Worm (Caenorhabditis elegans) whole organism, mixed stage, embryonic: ENCODE measurements around the gene C05G5.3.
A peak's percentile ranks its signal among the peaks of the same experiment; 100 is the strongest.

Source experiments
- M03D4.4 ChIP-seq: sonication (generic microtip); optimal IDR thresholded peaks from 2 replicates; lab custom pipeline; 2017; ENCODE audit warnings: mild to moderate bottlenecking, missing genetic modification characterization, missing compliant biosample characterization
- bed-3 ChIP-seq: fragments of 200-800 bp; sonication (Bioruptor generic); optimal IDR thresholded peaks from 3 replicates; lab custom pipeline; 2018; ENCODE audit warnings: mild to moderate bottlenecking, missing genetic modification characterization, moderate library complexity, missing compliant biosample characterization
- blmp-1 ChIP-seq: fragments of 150-350 bp; optimal IDR thresholded peaks from 2 replicates; lab custom pipeline; 2014; ENCODE audit warnings: missing biosample characterization, missing genetic modification characterization
- ceh-39 ChIP-seq: fragments of 150-350 bp; optimal IDR thresholded peaks from 2 replicates; lab custom pipeline; 2014; ENCODE audit warnings: missing biosample characterization, missing genetic modification characterization
- ceh-43 ChIP-seq: fragments of 200-800 bp; sonication (Bioruptor generic); optimal IDR thresholded peaks from 2 replicates; lab custom pipeline; 2018; ENCODE audit warnings: mild to moderate bottlenecking, missing genetic modification characterization, moderate library complexity, missing compliant biosample characterization
- ceh-83 ChIP-seq: fragments of 200-800 bp; sonication (Bioruptor generic); optimal IDR thresholded peaks from 2 replicates; lab custom pipeline; 2018; ENCODE audit warnings: mild to moderate bottlenecking, missing genetic modification characterization, missing compliant biosample characterization
- drap-1 ChIP-seq: fragments of 200-800 bp; sonication (Bioruptor generic); optimal IDR thresholded peaks from 3 replicates; lab custom pipeline; 2018; ENCODE audit warnings: mild to moderate bottlenecking, missing genetic modification characterization, missing compliant biosample characterization
- elt-1 ChIP-seq: sonication (generic microtip); optimal IDR thresholded peaks from 2 replicates; lab custom pipeline; 2017; ENCODE audit warnings: missing genetic modification characterization, mild to moderate bottlenecking, missing compliant biosample characterization, antibody characterized with exemption, moderate library complexity, borderline replicate concordance; ENCODE audit not compliant: insufficient read depth
- elt-3 ChIP-seq: fragments of 150-350 bp; optimal IDR thresholded peaks from 2 replicates; lab custom pipeline; 2014; ENCODE audit warnings: missing biosample characterization, missing genetic modification characterization
- flh-1 ChIP-seq: fragments of 200-800 bp; sonication (Bioruptor generic); optimal IDR thresholded peaks from 2 replicates; lab custom pipeline; 2018; ENCODE audit warnings: mild to moderate bottlenecking, missing genetic modification characterization, moderate library complexity, missing compliant biosample characterization
- ham-2 ChIP-seq: fragments of 200-800 bp; sonication (Bioruptor generic); optimal IDR thresholded peaks from 2 replicates; lab custom pipeline; 2018; ENCODE audit warnings: mild to moderate bottlenecking, missing genetic modification characterization, missing compliant biosample characterization
- hlh-1 ChIP-seq: fragments of 150-350 bp; optimal IDR thresholded peaks from 2 replicates; lab custom pipeline; 2014; ENCODE audit warnings: missing biosample characterization, missing genetic modification reagents, missing genetic modification characterization
- lin-13 ChIP-seq: fragments of 150-350 bp; optimal IDR thresholded peaks from 2 replicates; lab custom pipeline; 2014; ENCODE audit warnings: missing biosample characterization, missing genetic modification characterization
- lsy-2 ChIP-seq: fragments of 150-350 bp; optimal IDR thresholded peaks from 2 replicates; lab custom pipeline; 2014; ENCODE audit warnings: missing biosample characterization, missing genetic modification characterization
- mep-1 ChIP-seq: fragments of 150-350 bp; optimal IDR thresholded peaks from 2 replicates; lab custom pipeline; 2017; ENCODE audit warnings: missing biosample characterization, missing genetic modification reagents, missing genetic modification characterization, inconsistent platforms
- mls-2 ChIP-seq: sonication (generic microtip); optimal IDR thresholded peaks from 2 replicates; lab custom pipeline; 2016; ENCODE audit warnings: mild to moderate bottlenecking, missing genetic modification characterization, moderate library complexity, missing compliant biosample characterization
- nhr-12 ChIP-seq: fragments of 150-350 bp; optimal IDR thresholded peaks from 2 replicates; lab custom pipeline; 2014; ENCODE audit warnings: missing biosample characterization, missing genetic modification characterization
- nhr-2 ChIP-seq: fragments of 150-350 bp; optimal IDR thresholded peaks from 2 replicates; lab custom pipeline; 2014; ENCODE audit warnings: missing biosample characterization, missing genetic modification characterization
- nhr-237 ChIP-seq: fragments of 150-350 bp; optimal IDR thresholded peaks from 2 replicates; lab custom pipeline; 2014; ENCODE audit warnings: missing biosample characterization, missing genetic modification characterization
- nhr-28 ChIP-seq: fragments of 150-350 bp; optimal IDR thresholded peaks from 2 replicates; lab custom pipeline; 2014; ENCODE audit warnings: missing biosample characterization, missing genetic modification characterization
- sem-2 ChIP-seq: fragments of 200-800 bp; sonication (Bioruptor generic); optimal IDR thresholded peaks from 2 replicates; lab custom pipeline; 2018; ENCODE audit warnings: mild to moderate bottlenecking, missing genetic modification characterization, missing compliant biosample characterization
- snpc-4 ChIP-seq: fragments of 150-350 bp; optimal IDR thresholded peaks from 2 replicates; lab custom pipeline; 2014; ENCODE audit warnings: missing biosample characterization, missing genetic modification characterization
- sptf-1 ChIP-seq: sonication (generic microtip); optimal IDR thresholded peaks from 2 replicates; lab custom pipeline; 2017; ENCODE audit warnings: mild to moderate bottlenecking, missing genetic modification characterization, moderate library complexity, missing compliant biosample characterization
- tbx-8 ChIP-seq: fragments of 200-800 bp; sonication (Bioruptor generic); optimal IDR thresholded peaks from 2 replicates; lab custom pipeline; 2018; ENCODE audit warnings: mild to moderate bottlenecking, missing genetic modification characterization, moderate library complexity, missing compliant biosample characterization
- unc-120 ChIP-seq: sonication (generic microtip); optimal IDR thresholded peaks from 2 replicates; lab custom pipeline; 2017; ENCODE audit warnings: missing genetic modification characterization, missing compliant biosample characterization; ENCODE audit not compliant: poor library complexity, severe bottlenecking
- unc-39 ChIP-seq: fragments of 150-350 bp; optimal IDR thresholded peaks from 2 replicates; lab custom pipeline; 2014; ENCODE audit warnings: missing biosample characterization, missing genetic modification characterization
- unc-62 ChIP-seq: fragments of 150-350 bp; optimal IDR thresholded peaks from 2 replicates; lab custom pipeline; 2014; ENCODE audit warnings: missing biosample characterization, missing genetic modification reagents, missing genetic modification characterization
- zip-8 ChIP-seq: fragments of 150-350 bp; optimal IDR thresholded peaks from 2 replicates; lab custom pipeline; 2014; ENCODE audit warnings: missing biosample characterization, missing genetic modification characterization
- ztf-11 ChIP-seq: fragments of 150-350 bp; optimal IDR thresholded peaks from 2 replicates; lab custom pipeline; 2014; ENCODE audit warnings: missing biosample characterization, missing genetic modification characterization

C05G5.3 gene

ce11 chrX:14736955-14737621 lies 14.7 kb downstream of the C05G5.3 start:
- TF ChIP-seq unc-62 (GFP tag; lab: Kevin White, UChicago) (peak; percentile 35), mep-1 (tag; lab: Kevin White, UChicago) (no peak)

DNA sequence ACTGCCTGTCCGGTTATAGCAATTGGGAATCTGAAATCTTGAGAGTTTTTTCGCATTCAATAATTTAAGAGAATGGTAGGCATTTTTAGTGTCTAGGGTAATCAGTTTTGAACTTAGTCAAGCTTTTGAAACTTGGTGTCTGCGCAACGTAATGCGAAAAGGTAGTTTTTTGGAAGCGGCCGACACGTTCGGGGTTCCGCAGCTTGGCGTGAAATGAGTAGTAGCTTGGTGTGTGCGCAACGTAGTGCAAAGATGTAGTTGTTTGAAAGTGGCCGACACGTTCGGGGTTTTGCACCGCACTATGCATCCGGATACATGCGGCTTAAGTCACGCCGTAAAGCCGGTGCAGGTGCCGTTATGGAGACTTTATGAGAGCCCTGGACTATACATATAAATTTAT lies 15.6 kb downstream of the C05G5.3 start:
- TF ChIP-seq mls-2 (no peak), unc-62 (GFP tag; lab: Kevin White, UChicago) (no peak), drap-1 (GFP tag; lab: Kevin White, UChicago) (no peak), unc-39 (tag; lab: Kevin White, UChicago) (no peak), flh-1 (GFP tag; lab: Kevin White, UChicago) (no peak), blmp-1 (tag; lab: Kevin White, UChicago) (no peak), lsy-2 (tag; lab: Kevin White, UChicago) (no peak), hlh-1 (tag; lab: Kevin White, UChicago) (no peak), snpc-4 (tag; lab: Kevin White, UChicago) (no peak), mep-1 (tag; lab: Kevin White, UChicago) (no peak)

- TF ChIP-seq lsy-2 (tag; lab: Kevin White, UChicago) (no peak), hlh-1 (tag; lab: Kevin White, UChicago) (peak; percentile 45), unc-62 (GFP tag; lab: Kevin White, UChicago) (peak; percentile 53), M03D4.4 (tag; lab: Kevin White, UChicago) (no peak), unc-120 (tag; lab: Kevin White, UChicago) (peak; percentile 36)
- TF ChIP-seq, all 35 proteins: peak for 3
Observed at ce11 chrX:14731828-14732331, 19.9 kb downstream of the C05G5.3 start, which contains the start of gene F33C8.4. F33C8.4 (plus strand) TSS chrX:14732281.

ce11 chrX:14729319-14729718 lies 22.5 kb downstream of the C05G5.3 start, which contains the start of gene tsp-8:
tsp-8 (minus strand) TSS chrX:14729503.
- TF ChIP-seq tbx-8 (GFP tag; lab: Kevin White, UChicago) (no peak), hlh-1 (tag; lab: Kevin White, UChicago) (peak; percentile 54)
- TF ChIP-seq, all 35 proteins: peak for 1

- no peak for TF ChIP-seq nhr-237 (tag; lab: Kevin White, UChicago)
- TF ChIP-seq sem-2 (GFP tag; lab: Kevin White, UChicago): no peak
- TF ChIP-seq ceh-39 (tag; lab: Kevin White, UChicago): no peak
- TF ChIP-seq elt-1: no peak
- no peak for TF ChIP-seq bed-3
- TF ChIP-seq ham-2 (GFP tag; lab: Kevin White, UChicago): no peak
Observed at ce11 chrX:14724935-14725334, 26.9 kb downstream of the C05G5.3 start.

ce11 chrX:14721098-14721497 lies 30.7 kb downstream of the C05G5.3 start, which contains the start of gene F33C8.2:
F33C8.2 (plus strand) TSS chrX:14721398.
- TF ChIP-seq elt-3 (tag; lab: Kevin White, UChicago) (no peak), nhr-28 (tag; lab: Kevin White, UChicago) (no peak), lin-13 (tag; lab: Kevin White, UChicago) (no peak), ceh-83 (GFP tag; lab: Kevin White, UChicago) (no peak), ceh-43 (no peak), nhr-12 (tag; lab: Kevin White, UChicago) (no peak), zip-8 (tag; lab: Kevin White, UChicago) (no peak), sptf-1 (no peak), nhr-2 (tag; lab: Kevin White, UChicago) (no peak), mep-1 (tag; lab: Kevin White, UChicago) (no peak), mls-2 (no peak), sem-2 (GFP tag; lab: Kevin White, UChicago) (no peak), ztf-11 (tag; lab: Kevin White, UChicago) (no peak), bed-3 (no peak), M03D4.4 (tag; lab: Kevin White, UChicago) (no peak), unc-120 (tag; lab: Kevin White, UChicago) (no peak), unc-39 (tag; lab: Kevin White, UChicago) (no peak)
